Fruit fly (Drosophila melanogaster) ovary, adult (tissue): ENCODE measurements around the gene CG7213.
A peak's percentile ranks its signal among the peaks of the same experiment; 100 is the strongest.

ENCODE experiments used
- CG17801 ChIP-seq: fragments of 200-800 bp; optimal IDR thresholded peaks from 2 replicates; lab custom pipeline; 2019; ENCODE audit warnings: missing biosample characterization, mild to moderate bottlenecking, missing genetic modification characterization, moderate library complexity; ENCODE audit not compliant: partially characterized antibody

CG7213 gene

dm6 chr3L:8202317-8202842 is 38.0 kb downstream of the CG7213 start, which contains the start of the genes CG7366 and CG13679:
TSS of gene CG7366 (minus strand) at chr3L:8202417.
TSS of gene CG13679 (plus strand) at chr3L:8202792.
- TF ChIP-seq CG17801 = no peak

- peak; percentile 73 for TF ChIP-seq CG17801
Observed at dm6 chr3L:8197779-8198279, 42.6 kb downstream of the CG7213 start, which contains the start of the genes UbcE2M and Dhps. TSS of gene UbcE2M (minus strand) at chr3L:8197987. TSS of gene Dhps (plus strand) at chr3L:8198207.

dm6 chr3L:8193016-8193415 is 47.4 kb downstream of the CG7213 start, which contains the start of gene CG7387:
TSS of gene CG7387 (minus strand) at chr3L:8193116.
- TF ChIP-seq CG17801 = no peak

- TF ChIP-seq CG17801 = peak; percentile 19
Observed at dm6 chr3L:8191042-8191613, 49.3 kb downstream of the CG7213 start, which contains the start of gene MED24. TSS of gene MED24 (plus strand) at chr3L:8191270.

dm6 chr3L:8189234-8189633 is 51.2 kb downstream of the CG7213 start:
- no peak for TF ChIP-seq CG17801

- TF ChIP-seq CG17801 = no peak
Observed at dm6 chr3L:8187397-8187811, 53.0 kb downstream of the CG7213 start.

dm6 chr3L:8186627-8187396 is 53.6 kb downstream of the CG7213 start, which contains the start of the genes ERR and Atg18a:
TSS of gene ERR (minus strand) at chr3L:8186671.
TSS of gene Atg18a (plus strand) at chr3L:8186857.
- TF ChIP-seq CG17801 = peak; percentile 78

- no peak for TF ChIP-seq CG17801
Observed at dm6 chr3L:8185263-8186227, 54.9 kb downstream of the CG7213 start.
